Worm (Caenorhabditis elegans): ENCODE results near the gene cct-4.

cct-4 gene

DNA sequence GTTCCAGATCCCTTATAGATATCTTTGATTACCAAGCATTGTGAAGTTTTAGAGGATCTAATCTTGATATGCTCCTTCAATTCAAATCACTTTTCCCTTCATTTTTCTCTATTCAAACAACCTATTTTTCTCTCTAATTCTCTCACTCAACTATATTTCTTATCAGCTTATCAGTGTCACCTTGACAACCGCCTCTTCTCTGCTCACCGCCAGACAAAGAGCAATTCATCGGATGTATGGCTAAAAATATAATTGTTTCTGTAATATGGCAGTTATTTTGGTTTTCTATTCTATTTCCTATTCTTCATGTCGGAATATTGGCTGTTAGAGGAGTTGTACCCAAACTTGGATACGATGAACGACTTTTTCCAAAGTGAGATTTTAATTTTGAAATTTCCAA lies 33.8 kb upstream of the cct-4 start:
- no peak for TF ChIP-seq egl-27 (tag; optimal IDR thresholded peaks at IDR 0.05)
- peak; percentile 36 for TF ChIP-seq elt-2 (tag; optimal IDR thresholded peaks at IDR 0.05)

DNA sequence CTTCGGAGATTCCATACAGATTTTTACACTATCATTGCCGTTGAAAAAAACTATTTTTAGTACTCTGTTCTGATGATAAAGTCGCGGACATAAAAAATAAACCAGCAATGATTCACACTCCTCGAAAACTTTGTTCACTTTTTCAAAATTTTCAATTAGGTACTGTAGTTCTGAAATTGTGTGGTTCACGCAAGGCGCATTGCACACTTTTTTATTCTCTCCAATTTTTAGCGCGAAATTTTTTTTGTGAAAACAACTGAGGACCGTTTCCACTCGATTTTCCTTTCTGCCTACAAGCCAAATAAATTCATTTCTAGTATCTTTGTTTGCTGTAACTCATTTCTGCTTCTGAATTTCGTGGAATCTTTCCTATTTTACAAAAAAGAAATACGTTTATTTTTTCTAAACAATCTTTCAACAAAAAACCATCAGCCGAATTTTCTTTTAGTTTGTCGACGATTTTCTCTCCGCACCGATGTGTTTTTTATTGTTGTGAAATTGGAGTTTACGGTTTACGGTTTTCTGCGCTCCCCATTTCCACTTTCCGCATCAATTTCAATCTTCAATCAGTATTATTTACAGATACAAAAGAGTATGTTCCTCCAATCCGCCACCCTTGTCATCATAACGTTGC lies 30.2 kb upstream of the cct-4 start, which contains the start of gene F35C11.5:
Gene F35C11.5 (plus strand): TSS at position 584 of the 634 bp plus-strand sequence.
- TF ChIP-seq lin-15B (tag; optimal IDR thresholded peaks at IDR 0.05): no peak
- no peak for TF ChIP-seq pag-3 (tag; optimal IDR thresholded peaks at IDR 0.05; ENCODE audit: borderline replicate concordance, insufficient read depth)
- TF ChIP-seq C16A3.4 (tag; optimal IDR thresholded peaks at IDR 0.05): no peak
- TF ChIP-seq elt-2 (tag; optimal IDR thresholded peaks at IDR 0.05): no peak
- no peak for TF ChIP-seq nhr-76 (tag; optimal IDR thresholded peaks at IDR 0.05)
- TF ChIP-seq elt-3 (tag; optimal IDR thresholded peaks at IDR 0.05): no peak
- TF ChIP-seq ama-1 (optimal IDR thresholded peaks at IDR 0.05): no peak
- no peak for TF ChIP-seq jun-1 (tag; optimal IDR thresholded peaks at IDR 0.05)
- TF ChIP-seq hlh-17 (GFP tag; optimal IDR thresholded peaks at IDR 0.05; ENCODE audit: borderline replicate concordance): no peak
- no peak for TF ChIP-seq sptf-1 (tag; optimal IDR thresholded peaks at IDR 0.05)
- TF ChIP-seq dsc-1 (tag; optimal IDR thresholded peaks at IDR 0.05): no peak
- TF ChIP-seq grh-1 (GFP tag; IDR thresholded peaks at IDR 0.05): no peak
- no peak for TF ChIP-seq nhr-90 (tag; optimal IDR thresholded peaks at IDR 0.05; ENCODE audit: poor library complexity)
- no peak for TF ChIP-seq ceh-90 (tag; optimal IDR thresholded peaks at IDR 0.05)
- no peak for TF ChIP-seq skn-1 (tag; optimal IDR thresholded peaks at IDR 0.05)
- no peak for TF ChIP-seq ztf-4 (tag; optimal IDR thresholded peaks at IDR 0.05)
- TF ChIP-seq nhr-77 (tag; optimal IDR thresholded peaks at IDR 0.05): no peak
- TF ChIP-seq blmp-1 (tag; optimal IDR thresholded peaks at IDR 0.05): no peak

DNA sequence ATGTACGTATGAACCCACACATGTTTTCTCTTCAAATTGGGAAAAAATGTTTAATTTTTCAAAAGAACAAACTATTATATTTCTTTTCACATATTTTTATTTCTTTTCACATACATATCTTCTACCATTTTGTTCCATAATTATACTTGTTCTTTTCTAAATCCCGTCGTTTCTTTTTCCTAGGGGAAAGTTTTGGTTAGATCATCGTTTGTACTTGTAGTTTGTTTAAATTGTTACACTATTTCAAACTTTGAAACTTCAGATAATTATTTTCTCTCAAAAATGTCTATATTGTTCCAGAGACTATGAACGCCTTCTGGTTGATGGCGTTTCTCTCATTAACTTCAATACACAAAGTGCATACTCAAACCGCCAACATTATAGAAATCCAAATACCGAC lies 27.5 kb upstream of the cct-4 start, which contains the start of gene F35C11.7:
Gene F35C11.7 (plus strand): TSS at position 301 of the 400 bp plus-strand sequence.
- TF ChIP-seq pag-3 (tag; optimal IDR thresholded peaks at IDR 0.05; ENCODE audit: borderline replicate concordance, insufficient read depth): no peak
- TF ChIP-seq rnt-1 (tag; optimal IDR thresholded peaks at IDR 0.05): no peak
- TF ChIP-seq nhr-47 (tag; optimal IDR thresholded peaks at IDR 0.05): no peak
- TF ChIP-seq sup-37 (GFP tag; optimal IDR thresholded peaks at IDR 0.05): no peak

DNA sequence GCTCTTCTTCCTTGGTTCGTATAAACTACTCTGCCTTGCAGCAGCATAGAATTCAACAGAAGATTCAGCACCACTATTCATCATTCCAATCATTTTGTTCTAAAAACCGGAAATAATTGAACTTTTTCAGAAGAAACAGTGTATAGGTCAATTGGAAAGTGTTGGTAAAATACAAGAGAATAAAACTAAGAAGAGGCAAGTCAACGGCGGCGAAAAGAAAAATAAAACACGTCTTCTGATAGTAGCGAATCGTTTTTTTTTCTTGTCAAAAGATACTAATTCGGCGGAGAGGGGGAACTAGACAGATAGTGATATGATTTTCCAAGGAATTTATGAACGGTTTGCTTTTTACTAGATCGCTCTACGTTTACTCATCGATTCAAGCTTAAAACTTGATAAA lies 24.4 kb upstream of the cct-4 start, which contains the start of gene F35C11.6:
Gene F35C11.6 (minus strand): TSS at position 101 of the 400 bp plus-strand sequence.
- TF ChIP-seq xbp-1 (tag; optimal IDR thresholded peaks at IDR 0.05) (no peak), egl-13 (tag; optimal IDR thresholded peaks at IDR 0.05) (no peak), pqm-1 (tag; optimal IDR thresholded peaks at IDR 0.05) (no peak), blmp-1 (tag; optimal IDR thresholded peaks at IDR 0.05) (peak; percentile 9), elt-3 (tag; optimal IDR thresholded peaks at IDR 0.05) (peak in 1 of 6 experiments; percentile 3), fkh-4 (tag; optimal IDR thresholded peaks at IDR 0.05; ENCODE audit: borderline replicate concordance) (no peak), nhr-76 (tag; optimal IDR thresholded peaks at IDR 0.05) (no peak)

DNA sequence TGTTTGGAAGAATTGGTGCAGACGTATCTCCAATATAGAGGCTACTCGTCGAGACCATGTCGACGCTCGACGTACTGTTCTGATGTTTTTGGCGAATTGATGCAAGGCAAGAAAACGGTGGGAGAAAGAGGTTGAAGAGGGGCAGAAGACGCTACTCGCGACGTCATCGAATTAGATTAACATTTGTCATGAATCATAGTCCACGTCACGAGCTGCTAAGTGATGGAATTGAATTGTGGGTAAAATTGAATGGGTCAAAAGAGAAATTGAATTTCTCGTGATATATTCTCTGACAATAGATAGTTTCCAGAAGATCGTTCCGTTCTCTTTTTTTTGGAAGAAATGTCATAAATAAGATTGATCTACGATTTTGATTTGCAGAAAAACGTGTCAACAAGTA lies 23.8 kb upstream of the cct-4 start:
- TF ChIP-seq lin-14 (GFP tag; optimal IDR thresholded peaks at IDR 0.05) (peak; percentile 54), unc-130 (tag; optimal IDR thresholded peaks at IDR 0.05) (peak; percentile 20), sptf-1 (tag; optimal IDR thresholded peaks at IDR 0.05) (no peak), nhr-20 (tag; optimal IDR thresholded peaks at IDR 0.05) (peak; percentile 41), vab-15 (tag; optimal IDR thresholded peaks at IDR 0.05) (no peak), ceh-88 (GFP tag; IDR thresholded peaks at IDR 0.05) (no peak), nhr-28 (tag; optimal IDR thresholded peaks at IDR 0.05) (no peak), nhr-12 (tag; optimal IDR thresholded peaks at IDR 0.05) (no peak), nhr-19 (GFP tag; conservative IDR thresholded peaks at IDR 0.05) (no peak), lin-13 (GFP tag; optimal IDR thresholded peaks at IDR 0.05) (no peak), jun-1 (tag; optimal IDR thresholded peaks at IDR 0.05) (no peak), isw-1 (GFP tag; IDR thresholded peaks at IDR 0.05) (no peak), skn-1 (tag; optimal IDR thresholded peaks at IDR 0.05) (no peak), sup-37 (GFP tag; optimal IDR thresholded peaks at IDR 0.05) (no peak), ceh-8 (GFP tag; optimal IDR thresholded peaks at IDR 0.05) (no peak), lin-35 (GFP tag; optimal IDR thresholded peaks at IDR 0.05) (peak in 1 of 2 experiments; percentile 36), ceh-82 (tag; optimal IDR thresholded peaks at IDR 0.05) (no peak), unc-98 (GFP tag; IDR thresholded peaks at IDR 0.05) (no peak), nhr-76 (tag; optimal IDR thresholded peaks at IDR 0.05) (no peak), irx-1 (tag; optimal IDR thresholded peaks at IDR 0.05) (no peak), egl-13 (tag; optimal IDR thresholded peaks at IDR 0.05) (no peak), tlp-1 (tag; optimal IDR thresholded peaks at IDR 0.05) (no peak), efl-3 (GFP tag; optimal IDR thresholded peaks at IDR 0.05) (no peak), ces-1 (GFP tag; optimal IDR thresholded peaks at IDR 0.05) (no peak)
